Fruit fly (Drosophila melanogaster): ENCODE data around the gene Jwa.

Gene Jwa

DNA sequence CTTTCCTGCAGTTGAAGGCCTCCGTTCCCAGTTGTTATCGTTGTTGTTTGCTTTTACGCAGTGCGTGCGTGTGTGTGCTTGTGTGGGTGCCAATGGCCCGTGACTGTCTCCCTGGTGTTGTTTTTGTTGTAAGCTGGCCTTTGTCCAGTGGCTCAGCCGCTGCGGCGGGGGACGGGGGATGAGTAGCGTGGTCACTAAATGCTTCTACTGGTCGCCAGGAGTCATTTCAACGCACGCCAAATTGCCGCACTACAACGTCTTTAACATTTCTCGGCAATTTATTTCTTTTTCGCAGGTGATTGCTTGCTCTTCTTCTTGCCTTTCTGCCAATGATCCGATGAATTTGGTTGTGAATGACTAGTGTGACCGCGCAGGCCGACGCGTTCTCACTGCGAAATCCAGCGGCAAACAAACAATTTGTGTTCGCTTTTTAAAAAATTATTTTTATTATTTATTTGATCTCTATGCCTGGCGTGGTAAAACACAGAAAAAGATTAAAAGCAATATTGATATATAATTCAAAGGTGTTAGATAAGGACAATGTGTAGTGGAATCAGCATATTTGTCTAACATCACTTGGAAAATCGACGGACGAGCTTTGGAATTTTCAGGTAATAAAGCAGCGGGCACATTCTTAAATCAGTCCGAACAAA lies 2.9 kb upstream of the Jwa start, which contains the start of the genes Faf2 and Grip71 (continued):
- TF ChIP-seq onecut (GFP tag; IDR thresholded peaks at IDR 0.05) (peak; percentile 65), E2f1 (GFP tag; IDR thresholded peaks at IDR 0.05) (peak; percentile 93), pb (GFP tag; optimal IDR thresholded peaks at IDR 0.05) (peak; percentile 31), CG12744 (GFP tag; optimal IDR thresholded peaks at IDR 0.05) (peak; percentile 68), CG32767 (GFP tag; IDR thresholded peaks at IDR 0.05) (peak; percentile 83), Gug (GFP tag; IDR thresholded peaks at IDR 0.05) (peak; percentile 97), Dek (tag; optimal IDR thresholded peaks at IDR 0.05) (peak; percentile 92), CG12659 (GFP tag; optimal IDR thresholded peaks at IDR 0.05) (peak; percentile 95), HmgZ (tag; optimal IDR thresholded peaks at IDR 0.05) (peak; percentile 94), oc (tag; optimal IDR thresholded peaks at IDR 0.05) (peak; percentile 76), HLHmδ (GFP tag; optimal IDR thresholded peaks at IDR 0.05) (no peak), Chrac-16 (GFP tag; optimal IDR thresholded peaks at IDR 0.05) (peak; percentile 94), crol (GFP tag; IDR thresholded peaks at IDR 0.05) (no peak; the same call in 1 of the 2 replicates), CG12104 (GFP tag; optimal IDR thresholded peaks at IDR 0.05) (peak; percentile 81), Dip3 (GFP tag; optimal IDR thresholded peaks at IDR 0.05) (peak; percentile 86), CkIIα-i1 (GFP tag; IDR thresholded peaks at IDR 0.05) (peak; percentile 71; the same call in 1 of the 2 replicates), C15 (GFP tag; IDR thresholded peaks at IDR 0.05) (peak; percentile 85; the same call in 2 of the 3 replicates), sr (GFP tag; IDR thresholded peaks at IDR 0.05) (peak; percentile 72; the same call in 1 of the 3 replicates), repo (GFP tag; optimal IDR thresholded peaks at IDR 0.05) (peak; percentile 59), pan (optimal IDR thresholded peaks at IDR 0.05) (no peak), pan (GFP tag; optimal IDR thresholded peaks at IDR 0.05 in 1 of 2, IDR thresholded peaks at IDR 0.05 in 1 of 2) (peak in 1 of 2 experiments; percentile 95), btn (GFP tag; optimal IDR thresholded peaks at IDR 0.05) (no peak), CG9609 (GFP tag; optimal IDR thresholded peaks at IDR 0.05) (peak; percentile 83), CG1647 (GFP tag; optimal IDR thresholded peaks at IDR 0.05) (peak; percentile 86), CoRest (tag; optimal IDR thresholded peaks at IDR 0.05) (peak; percentile 96), her (GFP tag; optimal IDR thresholded peaks at IDR 0.05) (no peak), Hey (tag; optimal IDR thresholded peaks at IDR 0.05) (peak; percentile 23), gem (tag; optimal IDR thresholded peaks at IDR 0.05) (peak; percentile 96), pzg (GFP tag; optimal IDR thresholded peaks at IDR 0.05) (peak; percentile 83), Opbp (GFP tag; IDR thresholded peaks at IDR 0.05; ENCODE audit: partially characterized antibody) (peak; percentile 31; the same call in 1 of the 3 replicates), CG11093 (GFP tag; IDR thresholded peaks at IDR 0.05) (peak; percentile 96), CG14965 (GFP tag; optimal IDR thresholded peaks at IDR 0.05; ENCODE audit: borderline replicate concordance) (no peak), CG11456 (GFP tag; IDR thresholded peaks at IDR 0.05) (peak; percentile 96), ftz-f1 (GFP tag; optimal IDR thresholded peaks at IDR 0.05) (peak; percentile 59), Dad (GFP tag; optimal IDR thresholded peaks at IDR 0.05) (peak; percentile 70), CG16779 (GFP tag; IDR thresholded peaks at IDR 0.05) (peak; percentile 83; the same call in 1 of the 2 replicates), Hr51 (GFP tag; optimal IDR thresholded peaks at IDR 0.05) (peak; percentile 79 to 86), dpn (GFP tag; optimal IDR thresholded peaks at IDR 0.05) (peak; percentile 87 to 92), CG30403 (GFP tag; optimal IDR thresholded peaks at IDR 0.05) (peak; percentile 96), Med (GFP tag) (peak; percentile 97), CG34224 (GFP tag; IDR thresholded peaks at IDR 0.05; ENCODE audit: partially characterized antibody) (0 out of 3 replicates have a peak, but pooled peaks have one; percentile 26), hth (optimal IDR thresholded peaks at IDR 0.05) (no peak), so (GFP tag; IDR thresholded peaks at IDR 0.05) (peak; percentile 88), CG8290 (GFP tag; optimal IDR thresholded peaks at IDR 0.05) (peak; percentile 79), CG8290 (tag; optimal IDR thresholded peaks at IDR 0.05) (peak; percentile 15 to 72), wor (GFP tag; IDR thresholded peaks at IDR 0.05) (peak; percentile 90), CG7928 (GFP tag; optimal IDR thresholded peaks at IDR 0.05) (peak; percentile 69), hb (GFP tag; IDR thresholded peaks at IDR 0.05; ENCODE audit: partially characterized antibody) (peak; percentile 53; the same call in 1 of the 3 replicates), CG8281 (tag; optimal IDR thresholded peaks at IDR 0.05) (peak; percentile 63), CG2712 (tag; optimal IDR thresholded peaks at IDR 0.05) (peak; percentile 96)

Measured in whole organism, embryonic.